Fruit fly (Drosophila melanogaster) whole organism, prepupa: ENCODE measurements around the gene CG1440.
A peak's percentile ranks its signal among the peaks of the same experiment; 100 is the strongest.

Experiments
- Blimp-1 ChIP-seq: fragments of 200-800 bp; sonication (Bioruptor generic); optimal IDR thresholded peaks from 3 replicates; lab custom pipeline; 2017; ENCODE audit warnings: missing biosample characterization, missing genetic modification characterization, mild to moderate bottlenecking, moderate library complexity, missing genetic modification reagents
- CG10631 ChIP-seq: fragments of 200-800 bp; sonication (Bioruptor generic); optimal IDR thresholded peaks from 2 replicates; lab custom pipeline; 2016; ENCODE audit warnings: missing biosample characterization, missing genetic modification characterization
- CG10669 ChIP-seq: fragments of 200-800 bp; sonication (Bioruptor generic); optimal IDR thresholded peaks from 3 replicates; lab custom pipeline; 2018; ENCODE audit warnings: missing biosample characterization, mild to moderate bottlenecking, missing genetic modification characterization, moderate library complexity
- CG11294 ChIP-seq: fragments of 200-800 bp; sonication (Bioruptor generic); IDR thresholded peaks from 2 replicates; pipeline ENCODE4 v1.3.6; 2022; ENCODE audit warnings: missing biosample characterization, missing genetic modification characterization
- CG11902 ChIP-seq: fragments of 200-800 bp; sonication (Bioruptor generic); optimal IDR thresholded peaks from 3 replicates; lab custom pipeline; 2016; ENCODE audit warnings: missing biosample characterization, missing genetic modification characterization
- CG15336 ChIP-seq: fragments of 200-800 bp; sonication (Bioruptor generic); IDR thresholded peaks from 2 replicates; pipeline ENCODE4 v1.3.6; 2022; ENCODE audit warnings: missing biosample characterization, missing genetic modification characterization
- CG1621 ChIP-seq: fragments of 200-800 bp; sonication (Bioruptor generic); optimal IDR thresholded peaks from 3 replicates; lab custom pipeline; 2018; ENCODE audit warnings: missing biosample characterization, mild to moderate bottlenecking, missing genetic modification characterization
- CG16779 ChIP-seq: fragments of 200-800 bp; sonication (Bioruptor generic); optimal IDR thresholded peaks from 3 replicates; lab custom pipeline; 2017; ENCODE audit warnings: missing biosample characterization, mild to moderate bottlenecking, missing genetic modification characterization
- CG3032 ChIP-seq: fragments of 200-800 bp; optimal IDR thresholded peaks from 2 replicates; lab custom pipeline; 2019; ENCODE audit warnings: missing biosample characterization, mild to moderate bottlenecking, missing genetic modification characterization, moderate library complexity
- CG31627 ChIP-seq: fragments of 200-800 bp; sonication (Bioruptor generic); optimal IDR thresholded peaks from 3 replicates; lab custom pipeline; 2016; ENCODE audit warnings: missing biosample characterization, missing genetic modification characterization
- CG34406 ChIP-seq: fragments of 200-800 bp; sonication (Bioruptor generic); optimal IDR thresholded peaks from 3 replicates; lab custom pipeline; 2016; ENCODE audit warnings: missing biosample characterization, missing genetic modification characterization
- CG3919 ChIP-seq: fragments of 200-800 bp; sonication (Bioruptor generic); optimal IDR thresholded peaks from 3 replicates; lab custom pipeline; 2016; ENCODE audit warnings: missing biosample characterization, missing genetic modification characterization
- CG4318 ChIP-seq: fragments of 200-800 bp; sonication (Bioruptor generic); optimal IDR thresholded peaks from 3 replicates; lab custom pipeline; 2017; ENCODE audit warnings: missing biosample characterization, mild to moderate bottlenecking, missing genetic modification characterization
- CG6163 ChIP-seq: fragments of 200-800 bp; sonication (Bioruptor generic); IDR thresholded peaks from 3 replicates; pipeline ENCODE4 v1.3.6; 2022; ENCODE audit warnings: missing biosample characterization, missing genetic modification characterization
- CG6792 ChIP-seq: fragments of 200-800 bp; sonication (Bioruptor generic); optimal IDR thresholded peaks from 3 replicates; lab custom pipeline; 2016; ENCODE audit warnings: missing biosample characterization, missing genetic modification characterization
- CG6808 ChIP-seq: fragments of 200-800 bp; sonication (Bioruptor generic); optimal IDR thresholded peaks from 3 replicates; lab custom pipeline; 2017; ENCODE audit warnings: missing biosample characterization, missing genetic modification characterization, mild to moderate bottlenecking, moderate library complexity, missing genetic modification reagents
- CG6854 ChIP-seq: fragments of 200-800 bp; sonication (Bioruptor generic); optimal IDR thresholded peaks from 2 replicates; lab custom pipeline; 2017; ENCODE audit warnings: missing biosample characterization, mild to moderate bottlenecking, missing genetic modification characterization
- CG7368 ChIP-seq: fragments of 200-800 bp; sonication (Bioruptor generic); optimal IDR thresholded peaks from 3 replicates; lab custom pipeline; 2016; ENCODE audit warnings: missing biosample characterization, missing genetic modification characterization
- CG8119 ChIP-seq: fragments of 200-800 bp; sonication (Bioruptor generic); IDR thresholded peaks from 3 replicates; pipeline ENCODE4 v1.3.6; 2022; ENCODE audit warnings: missing biosample characterization, missing genetic modification characterization
- CG8319 ChIP-seq: fragments of 200-800 bp; sonication (Bioruptor generic); optimal IDR thresholded peaks from 3 replicates; lab custom pipeline; 2016; ENCODE audit warnings: missing biosample characterization, missing genetic modification characterization
- CG8632 ChIP-seq: fragments of 200-800 bp; sonication (Bioruptor generic); optimal IDR thresholded peaks from 3 replicates; lab custom pipeline; 2016; ENCODE audit warnings: missing biosample characterization, missing genetic modification characterization
- CG9139 ChIP-seq: fragments of 200-800 bp; sonication (Bioruptor generic); optimal IDR thresholded peaks from 3 replicates; lab custom pipeline; 2017; ENCODE audit warnings: missing biosample characterization, mild to moderate bottlenecking, missing genetic modification characterization
- Eip75B ChIP-seq: fragments of 200-800 bp; sonication (Bioruptor generic); optimal IDR thresholded peaks from 3 replicates; lab custom pipeline; 2016; ENCODE audit warnings: missing biosample characterization, missing genetic modification characterization
- Eip78C ChIP-seq: fragments of 200-800 bp; sonication (Bioruptor generic); peaks from one replicate; lab custom pipeline; 2016; ENCODE audit warnings: missing biosample characterization, missing genetic modification characterization
- Eip93F ChIP-seq: fragments of 200-800 bp; sonication (Bioruptor generic); optimal IDR thresholded peaks from 2 replicates; lab custom pipeline; 2016; ENCODE audit warnings: missing biosample characterization, mild to moderate bottlenecking, missing genetic modification characterization
- Ets21C ChIP-seq: fragments of 200-800 bp; sonication (Bioruptor generic); optimal IDR thresholded peaks from 3 replicates; lab custom pipeline; 2016; ENCODE audit warnings: missing biosample characterization, missing genetic modification characterization
- Ets96B ChIP-seq: fragments of 200-800 bp; optimal IDR thresholded peaks from 2 replicates; lab custom pipeline; 2019; ENCODE audit warnings: missing biosample characterization, mild to moderate bottlenecking, missing genetic modification characterization, moderate library complexity
- Gug ChIP-seq: fragments of 200-800 bp; sonication (Bioruptor generic); IDR thresholded peaks from 2 replicates; pipeline ENCODE4 v1.3.6; 2022; ENCODE audit warnings: missing biosample characterization, missing genetic modification characterization
- Hr38 ChIP-seq: sonication (Bioruptor generic); optimal IDR thresholded peaks from 2 replicates; lab custom pipeline; 2016; ENCODE audit warnings: missing biosample characterization, missing genetic modification characterization
- Hr39 ChIP-seq: fragments of 200-800 bp; sonication (Bioruptor generic); optimal IDR thresholded peaks from 2 replicates; lab custom pipeline; 2016; ENCODE audit warnings: missing biosample characterization, missing genetic modification characterization
- Hr4 ChIP-seq: fragments of 200-800 bp; sonication (Bioruptor generic); optimal IDR thresholded peaks from 3 replicates; lab custom pipeline; 2016; ENCODE audit warnings: missing biosample characterization, missing genetic modification characterization
- Lpt ChIP-seq: fragments of 200-800 bp; sonication (Bioruptor generic); optimal IDR thresholded peaks from 3 replicates; lab custom pipeline; 2016; ENCODE audit warnings: missing biosample characterization, missing genetic modification characterization
- Met ChIP-seq: fragments of 200-800 bp; sonication (Bioruptor generic); optimal IDR thresholded peaks from 3 replicates; lab custom pipeline; 2016; ENCODE audit warnings: missing biosample characterization, missing genetic modification characterization
- Smox ChIP-seq: fragments of 200-800 bp; sonication (Bioruptor generic); optimal IDR thresholded peaks from 3 replicates; lab custom pipeline; 2016; ENCODE audit warnings: missing biosample characterization, missing genetic modification characterization
- Sox14 ChIP-seq: fragments of 200-800 bp; sonication (Bioruptor generic); optimal IDR thresholded peaks from 3 replicates; lab custom pipeline; 2016; ENCODE audit warnings: missing biosample characterization, missing genetic modification characterization
- Sox15 ChIP-seq: fragments of 200-800 bp; sonication (Bioruptor generic); optimal IDR thresholded peaks from 3 replicates; lab custom pipeline; 2016; ENCODE audit warnings: missing biosample characterization, missing genetic modification characterization
- achi ChIP-seq: fragments of 200-800 bp; sonication (Bioruptor generic); optimal IDR thresholded peaks from 3 replicates; lab custom pipeline; 2016; ENCODE audit warnings: missing biosample characterization, missing genetic modification characterization
- acj6 ChIP-seq: fragments of 200-800 bp; sonication (Bioruptor generic); optimal IDR thresholded peaks from 3 replicates; lab custom pipeline; 2016; ENCODE audit warnings: missing biosample characterization, missing genetic modification characterization
- cyc ChIP-seq: fragments of 200-800 bp; sonication (Bioruptor generic); optimal IDR thresholded peaks from 3 replicates; lab custom pipeline; 2016; ENCODE audit warnings: missing biosample characterization, missing genetic modification characterization
- dac ChIP-seq: fragments of 200-800 bp; sonication (Bioruptor generic); optimal IDR thresholded peaks from 2 replicates; lab custom pipeline; 2017; ENCODE audit warnings: missing biosample characterization, mild to moderate bottlenecking, missing genetic modification characterization
- dsx ChIP-seq: fragments of 200-800 bp; optimal IDR thresholded peaks from 3 replicates; lab custom pipeline; 2019; ENCODE audit warnings: missing biosample characterization, mild to moderate bottlenecking, missing genetic modification characterization, moderate library complexity; ENCODE audit not compliant: poor library complexity, severe bottlenecking
- eg ChIP-seq: fragments of 200-800 bp; sonication (Bioruptor generic); IDR thresholded peaks from 3 replicates; pipeline ENCODE4 v1.3.6; 2022; ENCODE audit warnings: missing biosample characterization, missing genetic modification characterization
- esn ChIP-seq: fragments of 200-800 bp; sonication (Bioruptor generic); optimal IDR thresholded peaks from 2 replicates; lab custom pipeline; 2016; ENCODE audit warnings: missing biosample characterization, mild to moderate bottlenecking, missing genetic modification characterization, moderate library complexity
- fd59A ChIP-seq: fragments of 200-800 bp; sonication (Bioruptor generic); optimal IDR thresholded peaks from 2 replicates; lab custom pipeline; 2017; ENCODE audit warnings: missing biosample characterization, mild to moderate bottlenecking, missing genetic modification characterization, missing genetic modification reagents
- fd85E ChIP-seq: fragments of 200-800 bp; sonication (Bioruptor generic); optimal IDR thresholded peaks from 3 replicates; lab custom pipeline; 2016; ENCODE audit warnings: missing biosample characterization, missing genetic modification characterization
- fkh ChIP-seq: fragments of 200-800 bp; sonication (Bioruptor generic); optimal IDR thresholded peaks from 3 replicates; lab custom pipeline; 2017; ENCODE audit warnings: missing biosample characterization, mild to moderate bottlenecking, missing genetic modification characterization, moderate library complexity
- lz ChIP-seq: fragments of 200-800 bp; sonication (Bioruptor generic); optimal IDR thresholded peaks from 3 replicates; lab custom pipeline; 2016; ENCODE audit warnings: missing biosample characterization, missing genetic modification characterization
- net ChIP-seq: fragments of 200-800 bp; sonication (Bioruptor generic); optimal IDR thresholded peaks from 3 replicates; lab custom pipeline; 2016; ENCODE audit warnings: missing biosample characterization, missing genetic modification characterization
- pdm3 ChIP-seq: fragments of 200-800 bp; sonication (Bioruptor generic); optimal IDR thresholded peaks from 3 replicates; lab custom pipeline; 2016; ENCODE audit warnings: missing biosample characterization, missing genetic modification characterization
- salr ChIP-seq, 2 experiments: fragments of 200-800 bp; sonication (Bioruptor generic); optimal IDR thresholded peaks; 3 replicates each; lab custom pipeline; 2016 to 2018; ENCODE audit warnings: missing biosample characterization in 2 of 2, missing genetic modification characterization in 2 of 2, mild to moderate bottlenecking in 1 of 2
- spab ChIP-seq: fragments of 200-800 bp; sonication (Bioruptor generic); optimal IDR thresholded peaks from 2 replicates; lab custom pipeline; 2017; ENCODE audit warnings: missing biosample characterization, mild to moderate bottlenecking, missing genetic modification characterization, missing genetic modification reagents
- topi ChIP-seq: fragments of 200-800 bp; sonication (Bioruptor generic); optimal IDR thresholded peaks from 3 replicates; lab custom pipeline; 2016; ENCODE audit warnings: missing biosample characterization, missing genetic modification characterization
- vri ChIP-seq: fragments of 200-800 bp; sonication (Bioruptor generic); optimal IDR thresholded peaks from 3 replicates; lab custom pipeline; 2016; ENCODE audit warnings: missing biosample characterization, mild to moderate bottlenecking, missing genetic modification characterization

Gene CG1440

dm6 chrX:8409793-8410192, 27.1 kb upstream of the CG1440 start:
- TF ChIP-seq Sox15 (GFP tag; lab: Kevin White, UChicago) = no peak
- TF ChIP-seq CG11902 (GFP tag; lab: Kevin White, UChicago) = no peak
- TF ChIP-seq Sox14 (GFP tag; lab: Kevin White, UChicago) = no peak
- TF ChIP-seq CG8319 (GFP tag; lab: Kevin White, UChicago) = no peak
- no peak for TF ChIP-seq CG31627 (GFP tag; lab: Kevin White, UChicago)
- peak; percentile 7 for TF ChIP-seq lz (GFP tag; lab: Kevin White, UChicago)
- TF ChIP-seq CG7368 = no peak
- no peak for TF ChIP-seq esn (GFP tag; lab: Kevin White, UChicago)
- TF ChIP-seq Gug (GFP tag; lab: Robert Waterston, UW) = peak; percentile 82
- no peak for TF ChIP-seq cyc (GFP tag; lab: Kevin White, UChicago)
- TF ChIP-seq Hr4 (GFP tag; lab: Kevin White, UChicago) = no peak
- peak; percentile 14 for TF ChIP-seq Eip75B
- peak; percentile 76 for TF ChIP-seq CG6808
- no peak for TF ChIP-seq CG10631
- peak; percentile 93 for TF ChIP-seq CG8119 (GFP tag; lab: Robert Waterston, UW)
- peak; percentile 63 for TF ChIP-seq CG1621 (tag; lab: Kevin White, UChicago)
- peak; percentile 20 for TF ChIP-seq fd59A (GFP tag; lab: Kevin White, UChicago)
- peak; percentile 92 for TF ChIP-seq eg
- no peak for TF ChIP-seq salr (GFP tag; optimal IDR thresholded peaks at IDR 0.05; lab: Kevin White, UChicago)
- TF ChIP-seq Smox (GFP tag; lab: Kevin White, UChicago) = peak; percentile 15
- TF ChIP-seq achi = no peak
- TF ChIP-seq Eip93F = peak; percentile 98
- peak; percentile 78 for TF ChIP-seq CG9139 (GFP tag; lab: Kevin White, UChicago)
- TF ChIP-seq Met (GFP tag; lab: Kevin White, UChicago) = no peak
- TF ChIP-seq CG11294 = peak; percentile 85; the same call in 1 of the 2 replicates
- TF ChIP-seq dsx (GFP tag; lab: Kevin White, UChicago) = peak; percentile 71
- TF ChIP-seq Eip78C (GFP tag; lab: Kevin White, UChicago) = peak; percentile 82
- peak; percentile 14 for TF ChIP-seq CG3032 (tag; lab: Kevin White, UChicago)
- TF ChIP-seq net (GFP tag; lab: Kevin White, UChicago) = peak; percentile 56
- peak; percentile 60 for TF ChIP-seq vri (GFP tag; lab: Kevin White, UChicago)
- peak; percentile 96 for TF ChIP-seq CG15336
- TF ChIP-seq CG16779 = peak; percentile 84
- TF ChIP-seq Lpt (GFP tag; lab: Kevin White, UChicago) = peak; percentile 12
- TF ChIP-seq Ets96B (tag; lab: Kevin White, UChicago) = peak; percentile 62
- peak; percentile 31 for TF ChIP-seq dac
- TF ChIP-seq Hr39 (GFP tag; lab: Kevin White, UChicago) = no peak
- TF ChIP-seq Ets21C (GFP tag; lab: Kevin White, UChicago) = no peak
- TF ChIP-seq CG3919 = peak; percentile 34
- no peak for TF ChIP-seq Hr38
- no peak for TF ChIP-seq CG4318 (GFP tag; lab: Kevin White, UChicago)
- peak; percentile 4 for TF ChIP-seq CG10669 (GFP tag; lab: Kevin White, UChicago)
- TF ChIP-seq topi (GFP tag; lab: Kevin White, UChicago) = peak; percentile 63
- peak; percentile 93 for TF ChIP-seq CG6854 (GFP tag; lab: Kevin White, UChicago)
- TF ChIP-seq fkh = peak; percentile 42
- TF ChIP-seq Blimp-1 (GFP tag; lab: Kevin White, UChicago) = peak; percentile 24
- TF ChIP-seq acj6 (GFP tag; lab: Kevin White, UChicago) = no peak
- TF ChIP-seq spab (GFP tag; lab: Kevin White, UChicago) = no peak
- TF ChIP-seq CG34406 = peak; percentile 28
- no peak for TF ChIP-seq pdm3 (GFP tag; lab: Kevin White, UChicago)
- TF ChIP-seq CG6792 = no peak
- peak; percentile 79 for TF ChIP-seq fd85E (GFP tag; lab: Kevin White, UChicago)
- peak; percentile 39 for TF ChIP-seq CG8632
- TF ChIP-seq CG6163 (GFP tag; lab: Robert Waterston, UW) = peak; percentile 96
